Worm (Caenorhabditis elegans) whole organism, young adult: ENCODE results near the gene srh-47.

Source experiments
- ama-1 ChIP-seq, 3 experiments: fragments of 150-350 bp in 1 of 3; sonication (generic microtip) in 2 of 3; optimal IDR thresholded peaks; 2 replicates each; lab custom pipeline; 2014 to 2018; ENCODE audit warnings: missing biosample characterization in 2 of 3, missing genetic modification characterization in 2 of 3, missing genetic modification reagents in 2 of 3
- atf-7 ChIP-seq: sonication (generic microtip); optimal IDR thresholded peaks from 2 replicates; lab custom pipeline; 2017; ENCODE audit warnings: mild to moderate bottlenecking, missing genetic modification characterization, missing compliant biosample characterization
- lir-1 ChIP-seq: fragments of 200-800 bp; sonication (Bioruptor generic); conservative IDR thresholded peaks from 2 replicates; pipeline ENCODE4 v1.3.6; 2022; ENCODE audit warnings: missing genetic modification reagents, missing genetic modification characterization, missing compliant biosample characterization
- madf-8 ChIP-seq: fragments of 200-800 bp; sonication (Bioruptor generic); conservative IDR thresholded peaks from 2 replicates; pipeline ENCODE4 v1.3.6; 2022; ENCODE audit warnings: missing genetic modification reagents, missing genetic modification characterization, missing compliant biosample characterization
- nhr-90 ChIP-seq: sonication (generic microtip); optimal IDR thresholded peaks from 2 replicates; lab custom pipeline; 2016; ENCODE audit warnings: missing genotype, mild to moderate bottlenecking, missing genetic modification characterization, missing compliant biosample characterization

- no peak for TF ChIP-seq atf-7
- TF ChIP-seq ama-1 (optimal IDR thresholded peaks at IDR 0.05; lab: Kevin White, UChicago), result no peak
- no peak for TF ChIP-seq ama-1 (GFP tag; optimal IDR thresholded peaks at IDR 0.05; lab: Kevin White, UChicago)
- no peak for TF ChIP-seq nhr-90 (tag; lab: Kevin White, UChicago)
- no peak for TF ChIP-seq madf-8 (GFP tag; lab: Robert Waterston, UW)
- no peak for TF ChIP-seq lir-1 (GFP tag; lab: Robert Waterston, UW)
Measured at ce11 chrV:11307781-11308180, 7.3 kb upstream of the srh-47 start.
